Fruit fly (Drosophila melanogaster) whole organism, adult: ENCODE data around the gene Ugt35D1.

Experiments
- CG5204 ChIP-seq: fragments of 200-800 bp; sonication (Bioruptor generic); optimal IDR thresholded peaks from 2 replicates; lab custom pipeline; 2016; ENCODE audit warnings: missing biosample characterization, missing genetic modification characterization
- Crg-1 ChIP-seq: fragments of 200-800 bp; sonication (Bioruptor generic); optimal IDR thresholded peaks from 2 replicates; lab custom pipeline; 2016; ENCODE audit warnings: missing biosample characterization, missing genetic modification characterization
- Mnt ChIP-seq: fragments of 200-800 bp; sonication (Bioruptor generic); optimal IDR thresholded peaks from 2 replicates; lab custom pipeline; 2016; ENCODE audit warnings: missing biosample characterization, mild to moderate bottlenecking, missing genetic modification characterization
- cic ChIP-seq: fragments of 200-800 bp; sonication (Bioruptor generic); optimal IDR thresholded peaks from 2 replicates; lab custom pipeline; 2017; ENCODE audit warnings: missing biosample characterization, mild to moderate bottlenecking, missing genetic modification characterization, moderate library complexity
- kay ChIP-seq: fragments of 200-800 bp; sonication (Bioruptor generic); peaks from one replicate; lab custom pipeline; 2016; ENCODE audit warnings: missing biosample characterization, missing genetic modification characterization, borderline replicate concordance
- ovo ChIP-seq: fragments of 200-800 bp; sonication (Bioruptor generic); optimal IDR thresholded peaks from 2 replicates; lab custom pipeline; 2016; ENCODE audit warnings: missing biosample characterization, missing genetic modification characterization
- toe ChIP-seq: fragments of 200-800 bp; sonication (Bioruptor generic); optimal IDR thresholded peaks from 2 replicates; lab custom pipeline; 2016; ENCODE audit warnings: missing biosample characterization, missing genetic modification characterization

DNA sequence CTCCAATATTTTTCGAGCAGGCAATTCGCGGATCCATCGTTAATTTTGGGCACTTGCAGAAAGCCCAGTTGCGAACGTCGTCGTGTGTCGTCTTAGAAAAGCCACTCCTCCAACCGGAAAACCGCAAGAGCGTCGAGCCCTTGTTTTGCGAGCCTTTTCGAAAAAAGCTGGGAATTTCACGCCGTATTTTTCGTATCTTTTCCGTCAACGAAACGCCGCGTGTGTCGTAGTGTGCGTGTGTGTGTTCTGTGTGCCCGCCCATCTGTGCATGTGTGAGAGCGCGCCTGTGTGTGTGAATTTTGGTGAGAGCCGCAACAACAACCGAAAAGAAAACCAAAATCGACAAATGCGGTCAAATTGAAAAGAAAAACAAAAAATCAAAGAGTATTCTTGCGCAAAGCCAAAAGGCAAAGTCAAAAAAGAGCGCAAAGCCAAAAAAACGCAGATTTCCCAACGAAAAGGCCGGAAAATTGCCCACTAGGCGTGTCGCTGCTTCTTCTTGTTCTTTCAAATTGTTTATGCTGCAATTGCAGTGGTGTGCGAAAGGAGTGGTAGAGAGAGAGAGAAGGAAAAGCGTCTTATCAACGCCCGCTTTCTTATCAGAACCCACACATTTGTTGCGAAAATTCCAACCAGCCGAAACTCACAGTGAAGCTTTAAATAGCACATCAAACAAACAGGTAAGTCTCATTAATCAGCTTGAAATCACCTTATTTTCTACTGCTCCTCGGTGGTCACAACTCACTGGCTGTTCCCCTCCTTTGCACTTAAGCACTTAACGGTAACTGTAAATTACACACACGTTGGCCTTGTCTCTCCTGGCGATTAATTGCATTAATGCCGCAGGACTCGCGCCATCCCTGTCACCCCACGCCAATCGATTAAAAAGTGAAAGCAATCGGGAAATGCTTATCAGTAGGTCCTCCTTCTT, 10.4 kb upstream of the Ugt35D1 start, which contains the start of gene PNPase:
- TF ChIP-seq Mnt (no peak), CG5204 (no peak), ovo (GFP tag; lab: Kevin White, UChicago) (no peak), Crg-1 (GFP tag; lab: Kevin White, UChicago) (no peak), toe (no peak), kay (GFP tag; lab: Kevin White, UChicago) (no peak), cic (peak; percentile 11)
